Worm (Caenorhabditis elegans): ENCODE results near the gene Y41E3.18.

Gene Y41E3.18

DNA sequence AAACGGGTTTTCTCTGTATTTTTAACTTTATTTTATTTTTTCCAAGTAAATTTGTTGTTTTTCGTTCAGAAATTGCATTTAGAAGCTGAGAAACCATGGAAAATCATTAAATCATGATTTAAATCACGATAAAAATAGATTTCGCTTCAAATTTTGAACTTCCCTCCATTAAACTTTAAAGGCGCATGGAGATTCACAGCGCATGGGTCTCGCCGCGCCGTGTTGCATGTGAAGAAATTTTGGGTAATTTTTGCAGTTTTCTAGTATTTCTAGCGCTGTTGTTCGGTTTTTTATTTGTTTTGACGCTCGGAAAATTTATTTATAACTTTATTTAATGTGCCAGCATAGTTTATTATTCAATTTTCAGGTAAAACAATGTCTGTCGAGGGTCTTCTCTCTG lies 28.6 kb downstream of the Y41E3.18 start, which contains the start of gene eef-1B.2 (continued):
- peak; percentile 57 for TF ChIP-seq blmp-1 (tag; optimal IDR thresholded peaks at IDR 0.05)

DNA sequence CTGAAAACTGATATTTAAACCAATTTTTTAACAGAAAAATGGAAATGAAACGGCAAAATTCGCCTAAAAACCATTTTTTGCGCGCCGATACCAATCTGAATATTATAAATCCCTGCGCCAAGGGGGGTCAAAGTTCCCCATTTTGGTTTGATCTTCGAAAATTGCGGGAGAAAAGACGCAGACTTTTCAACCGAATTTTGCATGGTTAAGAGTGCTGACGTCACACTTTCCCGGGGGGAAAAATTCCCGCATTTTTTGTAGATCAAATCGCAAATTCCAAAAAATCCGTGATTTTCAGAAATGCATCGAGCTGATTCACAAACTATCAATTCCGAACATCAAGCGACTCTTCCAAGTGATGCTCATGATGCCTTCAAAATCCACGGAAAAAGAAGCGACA lies 36.0 kb downstream of the Y41E3.18 start:
- no peak for TF ChIP-seq nhr-12 (tag; optimal IDR thresholded peaks at IDR 0.05)
- no peak for TF ChIP-seq mep-1 (tag; optimal IDR thresholded peaks at IDR 0.05)
- no peak for TF ChIP-seq sup-37 (GFP tag; optimal IDR thresholded peaks at IDR 0.05)
- TF ChIP-seq fos-1 (tag; optimal IDR thresholded peaks at IDR 0.05): no peak
- no peak for TF ChIP-seq lin-15B (tag; optimal IDR thresholded peaks at IDR 0.05)
- TF ChIP-seq F16B12.6 (tag; optimal IDR thresholded peaks at IDR 0.05): no peak
- TF ChIP-seq hlh-17 (GFP tag; optimal IDR thresholded peaks at IDR 0.05; ENCODE audit: borderline replicate concordance): no peak
- no peak for TF ChIP-seq hpl-2 (GFP tag; optimal IDR thresholded peaks at IDR 0.05)
- TF ChIP-seq lin-35 (GFP tag; optimal IDR thresholded peaks at IDR 0.05): no peak
- no peak for TF ChIP-seq zag-1 (tag; optimal IDR thresholded peaks at IDR 0.05)
- no peak for TF ChIP-seq ets-5 (GFP tag; IDR thresholded peaks at IDR 0.05)
- TF ChIP-seq tbx-2 (tag; optimal IDR thresholded peaks at IDR 0.05): no peak
- TF ChIP-seq egl-13 (tag; optimal IDR thresholded peaks at IDR 0.05): no peak
- no peak for TF ChIP-seq xbp-1 (tag; optimal IDR thresholded peaks at IDR 0.05)
- no peak for TF ChIP-seq rnt-1 (tag; optimal IDR thresholded peaks at IDR 0.05)
- no peak for TF ChIP-seq sox-4 (tag; optimal IDR thresholded peaks at IDR 0.05)

DNA sequence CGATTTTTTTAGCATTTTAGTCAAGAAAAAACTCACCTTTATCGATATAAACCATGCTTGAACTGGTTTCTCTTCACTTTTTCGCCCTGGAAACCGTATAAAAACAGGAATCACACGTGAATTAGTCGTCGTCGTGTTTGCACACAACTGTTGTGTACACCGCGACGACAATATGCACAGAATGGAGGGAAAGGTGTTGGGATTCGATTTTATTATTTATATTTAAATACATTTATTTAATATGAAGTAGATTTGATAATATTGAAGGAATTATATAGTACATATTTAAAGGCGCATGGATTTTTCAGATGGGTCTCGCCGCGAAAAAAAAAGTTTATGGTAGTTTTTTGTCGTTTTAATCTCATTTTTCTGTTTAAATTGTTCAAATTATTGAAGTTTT lies 36.7 kb downstream of the Y41E3.18 start, which contains the start of gene Y41E3.8:
TSS of gene Y41E3.8 (minus strand) at position 88 of the 400 bp plus-strand sequence.
- TF ChIP-seq dpl-1 (GFP tag; optimal IDR thresholded peaks at IDR 0.05): peak; percentile 39 to 82 (median 72)
- no peak for TF ChIP-seq unc-86 (tag; optimal IDR thresholded peaks at IDR 0.05)
- TF ChIP-seq nhr-85 (tag): peak; percentile 35
- TF ChIP-seq efl-1 (optimal IDR thresholded peaks at IDR 0.05): peak; percentile 66 to 69
- peak; percentile 79 to 97 for TF ChIP-seq efl-1 (GFP tag; optimal IDR thresholded peaks at IDR 0.05 in 1 of 2)
- peak; percentile 43 for TF ChIP-seq nhr-71 (tag; optimal IDR thresholded peaks at IDR 0.05)
- TF ChIP-seq mep-1 (tag; optimal IDR thresholded peaks at IDR 0.05): peak; percentile 74
- peak in 1 of 3 experiments; percentile 10 for TF ChIP-seq ceh-82 (tag; optimal IDR thresholded peaks at IDR 0.05)
- TF ChIP-seq F16B12.6 (tag; optimal IDR thresholded peaks at IDR 0.05): peak; percentile 89
- TF ChIP-seq lsy-2 (tag; optimal IDR thresholded peaks at IDR 0.05): peak; percentile 29 to 63
- peak; percentile 23 for TF ChIP-seq C16A3.4 (tag; optimal IDR thresholded peaks at IDR 0.05)
- no peak for TF ChIP-seq lin-13 (GFP tag; optimal IDR thresholded peaks at IDR 0.05)
- TF ChIP-seq nhr-20 (tag; optimal IDR thresholded peaks at IDR 0.05): peak; percentile 23
- peak; percentile 16 for TF ChIP-seq lin-15B (tag; optimal IDR thresholded peaks at IDR 0.05)
- TF ChIP-seq snu-23 (GFP tag; optimal IDR thresholded peaks at IDR 0.05): peak; percentile 49
- TF ChIP-seq elt-3 (tag; optimal IDR thresholded peaks at IDR 0.05): no peak
- TF ChIP-seq dsc-1 (tag; optimal IDR thresholded peaks at IDR 0.05): peak; percentile 3
- no peak for TF ChIP-seq tbx-2 (tag; optimal IDR thresholded peaks at IDR 0.05)
- TF ChIP-seq mdl-1 (tag; optimal IDR thresholded peaks at IDR 0.05): peak in 1 of 2 experiments; percentile 43
- no peak for TF ChIP-seq fkh-4 (tag; optimal IDR thresholded peaks at IDR 0.05; ENCODE audit: borderline replicate concordance)
- no peak for TF ChIP-seq ama-1 (optimal IDR thresholded peaks at IDR 0.05)
- TF ChIP-seq nhr-47 (tag; optimal IDR thresholded peaks at IDR 0.05): peak; percentile 32
- TF ChIP-seq blmp-1 (tag; optimal IDR thresholded peaks at IDR 0.05): peak; percentile 53
- peak; percentile 31 for TF ChIP-seq swsn-7 (tag; optimal IDR thresholded peaks at IDR 0.05)
- no peak for TF ChIP-seq Y116A8C.19 (tag; optimal IDR thresholded peaks at IDR 0.05; ENCODE audit: borderline replicate concordance)
- peak; percentile 89 for TF ChIP-seq xbp-1 (tag; optimal IDR thresholded peaks at IDR 0.05)
- TF ChIP-seq lin-35 (GFP tag; optimal IDR thresholded peaks at IDR 0.05): peak; percentile 56 to 81

DNA sequence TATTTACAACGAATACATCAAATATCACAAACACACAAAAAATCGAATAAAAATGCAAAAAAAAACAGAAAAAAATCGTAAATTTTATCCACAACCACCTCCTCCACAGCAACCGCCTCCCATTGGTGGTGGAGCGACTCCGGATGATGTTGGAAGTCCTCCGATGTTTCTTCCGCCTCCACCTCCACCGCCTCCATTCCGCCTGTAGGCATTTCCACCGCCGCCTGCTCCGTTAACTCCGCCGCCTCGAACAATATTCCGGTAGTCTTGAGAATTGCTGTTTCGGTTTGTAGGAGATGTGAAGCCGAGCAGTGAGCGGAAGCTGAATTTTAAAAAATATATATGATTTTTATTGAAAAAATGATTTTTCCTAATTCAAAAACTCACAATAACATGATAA lies 37.2 kb downstream of the Y41E3.18 start:
- TF ChIP-seq efl-1 (optimal IDR thresholded peaks at IDR 0.05) (no peak), efl-1 (GFP tag; optimal IDR thresholded peaks at IDR 0.05 in 1 of 2) (peak in 1 of 2 experiments; percentile 43), hpl-2 (GFP tag; optimal IDR thresholded peaks at IDR 0.05) (no peak), xbp-1 (tag; optimal IDR thresholded peaks at IDR 0.05) (no peak), sup-37 (GFP tag; optimal IDR thresholded peaks at IDR 0.05) (no peak), alr-1 (tag; optimal IDR thresholded peaks at IDR 0.05; ENCODE audit: borderline replicate concordance) (peak; percentile 79)

Measured in whole organism, L1 larva.